Fruit fly (Drosophila melanogaster) whole organism, prepupa: ENCODE measurements around the gene CG34258.

Source experiments
- CG10631 ChIP-seq: fragments of 200-800 bp; sonication (Bioruptor generic); optimal IDR thresholded peaks from 2 replicates; lab custom pipeline; 2016; ENCODE audit warnings: missing biosample characterization, missing genetic modification characterization
- CG10669 ChIP-seq: fragments of 200-800 bp; sonication (Bioruptor generic); optimal IDR thresholded peaks from 3 replicates; lab custom pipeline; 2018; ENCODE audit warnings: missing biosample characterization, mild to moderate bottlenecking, missing genetic modification characterization, moderate library complexity
- CG11294 ChIP-seq: fragments of 200-800 bp; sonication (Bioruptor generic); IDR thresholded peaks from 2 replicates; pipeline ENCODE4 v1.3.6; 2022; ENCODE audit warnings: missing biosample characterization, missing genetic modification characterization
- CG11762 ChIP-seq: fragments of 200-800 bp; sonication (Bioruptor generic); optimal IDR thresholded peaks from 3 replicates; lab custom pipeline; 2016; ENCODE audit warnings: missing biosample characterization, missing genetic modification characterization; ENCODE audit not compliant: insufficient read depth
- CG11902 ChIP-seq: fragments of 200-800 bp; sonication (Bioruptor generic); optimal IDR thresholded peaks from 3 replicates; lab custom pipeline; 2016; ENCODE audit warnings: missing biosample characterization, missing genetic modification characterization
- CG1621 ChIP-seq: fragments of 200-800 bp; sonication (Bioruptor generic); optimal IDR thresholded peaks from 3 replicates; lab custom pipeline; 2018; ENCODE audit warnings: missing biosample characterization, mild to moderate bottlenecking, missing genetic modification characterization
- CG3032 ChIP-seq: fragments of 200-800 bp; optimal IDR thresholded peaks from 2 replicates; lab custom pipeline; 2019; ENCODE audit warnings: missing biosample characterization, mild to moderate bottlenecking, missing genetic modification characterization, moderate library complexity
- CG32006 ChIP-seq: fragments of 200-800 bp; sonication (Bioruptor generic); optimal IDR thresholded peaks from 3 replicates; lab custom pipeline; 2017; ENCODE audit warnings: missing biosample characterization, mild to moderate bottlenecking, missing genetic modification characterization
- CG3919 ChIP-seq: fragments of 200-800 bp; sonication (Bioruptor generic); optimal IDR thresholded peaks from 3 replicates; lab custom pipeline; 2016; ENCODE audit warnings: missing biosample characterization, missing genetic modification characterization
- CG4318 ChIP-seq: fragments of 200-800 bp; sonication (Bioruptor generic); optimal IDR thresholded peaks from 3 replicates; lab custom pipeline; 2017; ENCODE audit warnings: missing biosample characterization, mild to moderate bottlenecking, missing genetic modification characterization
- CG6163 ChIP-seq: fragments of 200-800 bp; sonication (Bioruptor generic); IDR thresholded peaks from 3 replicates; pipeline ENCODE4 v1.3.6; 2022; ENCODE audit warnings: missing biosample characterization, missing genetic modification characterization
- CG6276 ChIP-seq: fragments of 200-800 bp; sonication (Bioruptor generic); optimal IDR thresholded peaks from 2 replicates; lab custom pipeline; 2017; ENCODE audit warnings: missing biosample characterization, mild to moderate bottlenecking, missing genetic modification characterization
- CG7368 ChIP-seq: fragments of 200-800 bp; sonication (Bioruptor generic); optimal IDR thresholded peaks from 3 replicates; lab custom pipeline; 2016; ENCODE audit warnings: missing biosample characterization, missing genetic modification characterization
- CG8319 ChIP-seq: fragments of 200-800 bp; sonication (Bioruptor generic); optimal IDR thresholded peaks from 3 replicates; lab custom pipeline; 2016; ENCODE audit warnings: missing biosample characterization, missing genetic modification characterization
- CG8632 ChIP-seq: fragments of 200-800 bp; sonication (Bioruptor generic); optimal IDR thresholded peaks from 3 replicates; lab custom pipeline; 2016; ENCODE audit warnings: missing biosample characterization, missing genetic modification characterization
- CG9139 ChIP-seq: fragments of 200-800 bp; sonication (Bioruptor generic); optimal IDR thresholded peaks from 3 replicates; lab custom pipeline; 2017; ENCODE audit warnings: missing biosample characterization, mild to moderate bottlenecking, missing genetic modification characterization
- Eip75B ChIP-seq: fragments of 200-800 bp; sonication (Bioruptor generic); optimal IDR thresholded peaks from 3 replicates; lab custom pipeline; 2016; ENCODE audit warnings: missing biosample characterization, missing genetic modification characterization
- Eip93F ChIP-seq: fragments of 200-800 bp; sonication (Bioruptor generic); optimal IDR thresholded peaks from 2 replicates; lab custom pipeline; 2016; ENCODE audit warnings: missing biosample characterization, mild to moderate bottlenecking, missing genetic modification characterization
- Ets21C ChIP-seq: fragments of 200-800 bp; sonication (Bioruptor generic); optimal IDR thresholded peaks from 3 replicates; lab custom pipeline; 2016; ENCODE audit warnings: missing biosample characterization, missing genetic modification characterization
- Ets96B ChIP-seq: fragments of 200-800 bp; optimal IDR thresholded peaks from 2 replicates; lab custom pipeline; 2019; ENCODE audit warnings: missing biosample characterization, mild to moderate bottlenecking, missing genetic modification characterization, moderate library complexity
- Gug ChIP-seq: fragments of 200-800 bp; sonication (Bioruptor generic); IDR thresholded peaks from 2 replicates; pipeline ENCODE4 v1.3.6; 2022; ENCODE audit warnings: missing biosample characterization, missing genetic modification characterization
- Hr38 ChIP-seq: sonication (Bioruptor generic); optimal IDR thresholded peaks from 2 replicates; lab custom pipeline; 2016; ENCODE audit warnings: missing biosample characterization, missing genetic modification characterization
- Hr39 ChIP-seq: fragments of 200-800 bp; sonication (Bioruptor generic); optimal IDR thresholded peaks from 2 replicates; lab custom pipeline; 2016; ENCODE audit warnings: missing biosample characterization, missing genetic modification characterization
- Hr4 ChIP-seq: fragments of 200-800 bp; sonication (Bioruptor generic); optimal IDR thresholded peaks from 3 replicates; lab custom pipeline; 2016; ENCODE audit warnings: missing biosample characterization, missing genetic modification characterization
- Met ChIP-seq: fragments of 200-800 bp; sonication (Bioruptor generic); optimal IDR thresholded peaks from 3 replicates; lab custom pipeline; 2016; ENCODE audit warnings: missing biosample characterization, missing genetic modification characterization
- OdsH ChIP-seq: fragments of 200-800 bp; sonication (Bioruptor generic); optimal IDR thresholded peaks from 3 replicates; lab custom pipeline; 2016; ENCODE audit warnings: missing biosample characterization, missing genetic modification characterization
- Smox ChIP-seq: fragments of 200-800 bp; sonication (Bioruptor generic); optimal IDR thresholded peaks from 3 replicates; lab custom pipeline; 2016; ENCODE audit warnings: missing biosample characterization, missing genetic modification characterization
- Sox102F ChIP-seq: fragments of 200-800 bp; sonication (Bioruptor generic); optimal IDR thresholded peaks from 2 replicates; lab custom pipeline; 2016; ENCODE audit warnings: missing biosample characterization, mild to moderate bottlenecking, missing genetic modification characterization
- Sox14 ChIP-seq: fragments of 200-800 bp; sonication (Bioruptor generic); optimal IDR thresholded peaks from 3 replicates; lab custom pipeline; 2016; ENCODE audit warnings: missing biosample characterization, missing genetic modification characterization
- achi ChIP-seq: fragments of 200-800 bp; sonication (Bioruptor generic); optimal IDR thresholded peaks from 3 replicates; lab custom pipeline; 2016; ENCODE audit warnings: missing biosample characterization, missing genetic modification characterization
- cyc ChIP-seq: fragments of 200-800 bp; sonication (Bioruptor generic); optimal IDR thresholded peaks from 3 replicates; lab custom pipeline; 2016; ENCODE audit warnings: missing biosample characterization, missing genetic modification characterization
- dsx ChIP-seq: fragments of 200-800 bp; optimal IDR thresholded peaks from 3 replicates; lab custom pipeline; 2019; ENCODE audit warnings: missing biosample characterization, mild to moderate bottlenecking, missing genetic modification characterization, moderate library complexity; ENCODE audit not compliant: poor library complexity, severe bottlenecking
- esn ChIP-seq: fragments of 200-800 bp; sonication (Bioruptor generic); optimal IDR thresholded peaks from 2 replicates; lab custom pipeline; 2016; ENCODE audit warnings: missing biosample characterization, mild to moderate bottlenecking, missing genetic modification characterization, moderate library complexity
- fd85E ChIP-seq: fragments of 200-800 bp; sonication (Bioruptor generic); optimal IDR thresholded peaks from 3 replicates; lab custom pipeline; 2016; ENCODE audit warnings: missing biosample characterization, missing genetic modification characterization
- fkh ChIP-seq: fragments of 200-800 bp; sonication (Bioruptor generic); optimal IDR thresholded peaks from 3 replicates; lab custom pipeline; 2017; ENCODE audit warnings: missing biosample characterization, mild to moderate bottlenecking, missing genetic modification characterization, moderate library complexity
- lz ChIP-seq: fragments of 200-800 bp; sonication (Bioruptor generic); optimal IDR thresholded peaks from 3 replicates; lab custom pipeline; 2016; ENCODE audit warnings: missing biosample characterization, missing genetic modification characterization
- net ChIP-seq: fragments of 200-800 bp; sonication (Bioruptor generic); optimal IDR thresholded peaks from 3 replicates; lab custom pipeline; 2016; ENCODE audit warnings: missing biosample characterization, missing genetic modification characterization
- pdm3 ChIP-seq: fragments of 200-800 bp; sonication (Bioruptor generic); optimal IDR thresholded peaks from 3 replicates; lab custom pipeline; 2016; ENCODE audit warnings: missing biosample characterization, missing genetic modification characterization
- salr ChIP-seq, 2 experiments: fragments of 200-800 bp; sonication (Bioruptor generic); optimal IDR thresholded peaks; 3 replicates each; lab custom pipeline; 2016 to 2018; ENCODE audit warnings: missing biosample characterization in 2 of 2, missing genetic modification characterization in 2 of 2, mild to moderate bottlenecking in 1 of 2
- spab ChIP-seq: fragments of 200-800 bp; sonication (Bioruptor generic); optimal IDR thresholded peaks from 2 replicates; lab custom pipeline; 2017; ENCODE audit warnings: missing biosample characterization, mild to moderate bottlenecking, missing genetic modification characterization, missing genetic modification reagents
- ss ChIP-seq, 2 experiments: fragments of 200-800 bp; sonication (Bioruptor generic); optimal IDR thresholded peaks; 2 replicates in 1 of 2; 3 replicates in 1 of 2; lab custom pipeline; 2017 to 2018; ENCODE audit warnings: mild to moderate bottlenecking in 2 of 2, missing biosample characterization in 2 of 2, missing genetic modification characterization in 2 of 2, moderate library complexity in 1 of 2
- svp ChIP-seq: fragments of 200-800 bp; sonication (Bioruptor generic); peaks from one replicate; lab custom pipeline; 2016; ENCODE audit warnings: missing biosample characterization, missing genetic modification characterization
- vri ChIP-seq: fragments of 200-800 bp; sonication (Bioruptor generic); optimal IDR thresholded peaks from 3 replicates; lab custom pipeline; 2016; ENCODE audit warnings: missing biosample characterization, mild to moderate bottlenecking, missing genetic modification characterization

CG34258 gene

DNA sequence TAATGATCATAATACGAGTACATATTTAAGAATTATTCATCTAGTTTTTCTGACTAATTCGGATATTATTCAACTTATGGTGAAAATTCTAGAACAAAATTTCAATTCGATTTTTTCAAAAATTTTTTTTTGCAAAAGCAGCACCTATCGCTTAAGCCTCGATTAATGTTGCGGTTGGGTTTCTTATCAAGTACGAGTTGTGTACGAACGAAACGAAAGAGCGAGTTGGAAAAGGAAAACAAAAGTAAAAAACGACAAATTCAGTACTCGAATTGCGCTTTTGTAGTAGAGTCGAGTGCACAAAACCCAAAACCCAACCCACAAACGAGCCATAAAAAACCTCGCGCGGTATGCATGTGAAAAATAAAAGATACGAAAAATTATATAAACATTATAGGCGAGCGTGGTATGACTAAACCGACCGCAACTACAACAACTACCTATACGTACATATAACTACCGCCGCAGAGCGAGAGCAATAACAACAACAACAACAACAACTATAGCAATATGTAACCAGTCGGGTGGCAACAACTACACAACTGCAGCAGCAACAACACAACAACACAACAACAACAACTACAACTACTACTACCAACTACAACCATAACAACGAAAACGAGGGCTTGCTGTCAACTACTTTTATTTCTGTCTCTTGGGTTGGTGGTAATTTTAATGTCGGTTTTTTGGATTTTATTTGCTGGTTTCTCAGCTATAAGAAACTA is 47.2 kb downstream of the CG34258 start (continued):
- TF ChIP-seq cyc (no peak), Met (GFP tag; lab: Kevin White, UChicago) (no peak), vri (GFP tag; lab: Kevin White, UChicago) (no peak)

DNA sequence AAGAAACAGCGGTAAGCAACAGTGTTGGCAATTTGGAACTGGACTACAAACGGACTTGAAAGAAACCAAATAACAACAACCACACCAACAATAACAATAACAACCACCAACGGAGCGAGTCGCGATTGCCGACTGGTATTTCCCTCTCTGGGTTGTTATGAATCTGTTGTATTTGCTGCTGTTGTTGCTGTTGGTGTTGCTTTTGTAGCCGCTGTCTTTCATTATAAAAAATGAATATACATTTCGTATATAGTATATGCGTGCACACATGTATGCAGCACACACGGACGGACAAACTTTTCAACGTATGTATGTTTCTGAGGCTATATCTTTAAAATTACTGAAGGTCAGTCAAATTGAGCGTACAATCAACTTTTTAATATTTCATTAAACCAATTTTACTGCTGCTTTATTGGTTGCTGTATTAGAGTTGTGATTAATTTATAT is 48.3 kb downstream of the CG34258 start:
- TF ChIP-seq vri (GFP tag; lab: Kevin White, UChicago) (peak; percentile 47), CG9139 (no peak)

DNA sequence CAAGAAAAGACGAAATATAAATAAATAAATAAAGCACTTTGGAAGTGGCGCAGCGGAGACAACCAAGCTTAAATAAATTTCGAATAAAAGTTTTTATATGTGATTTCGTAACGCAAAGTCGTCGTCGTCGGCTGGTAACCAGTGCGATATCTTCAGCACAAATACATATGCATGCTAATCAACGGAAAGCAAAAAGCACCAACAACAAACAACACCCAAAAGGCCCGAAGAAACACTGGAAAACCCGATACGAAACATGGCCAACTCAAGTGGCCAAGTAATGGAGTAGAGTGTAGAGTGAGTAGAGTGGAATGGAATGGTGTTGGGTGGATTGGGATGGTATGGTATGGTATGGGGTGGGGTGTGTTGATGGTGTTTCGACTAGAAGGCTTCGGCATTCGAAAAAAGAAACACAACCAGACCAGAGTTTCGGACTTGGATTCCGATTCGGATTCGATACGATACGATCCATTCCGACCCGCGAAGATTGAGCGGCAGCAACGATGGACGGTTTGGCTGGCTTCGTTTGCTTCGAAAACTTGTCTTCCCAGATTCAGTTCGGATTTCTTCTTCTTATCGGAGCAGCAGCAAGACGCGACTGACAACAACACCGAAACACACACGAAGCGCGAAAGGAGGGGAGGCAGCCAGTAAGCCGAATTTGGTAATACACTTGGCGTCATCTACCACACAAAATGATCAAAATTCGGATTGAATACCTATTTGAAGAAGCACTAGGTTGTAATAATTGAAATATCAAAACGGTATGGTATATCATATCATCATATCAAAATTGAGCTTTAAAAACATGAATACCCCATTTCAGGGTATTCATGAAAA is 49.0 kb downstream of the CG34258 start:
- TF ChIP-seq pdm3 (peak; percentile 99), CG6276 (GFP tag; lab: Kevin White, UChicago) (peak; percentile 96), OdsH (GFP tag; lab: Kevin White, UChicago) (peak; percentile 99), lz (GFP tag; lab: Kevin White, UChicago) (peak; percentile 99), dsx (GFP tag; lab: Kevin White, UChicago) (peak; percentile 99), vri (GFP tag; lab: Kevin White, UChicago) (peak; percentile 98), Eip93F (GFP tag; lab: Kevin White, UChicago) (peak; percentile 98), CG3919 (GFP tag; lab: Kevin White, UChicago) (peak; percentile 99), fkh (GFP tag; lab: Kevin White, UChicago) (peak; percentile 51), CG1621 (peak; percentile 98), Sox102F (GFP tag; lab: Kevin White, UChicago) (peak; percentile 99), CG8319 (peak; percentile 98), CG10669 (GFP tag; lab: Kevin White, UChicago) (peak; percentile 97), CG9139 (peak; percentile 89), esn (GFP tag; lab: Kevin White, UChicago) (peak; percentile 99), achi (GFP tag; lab: Kevin White, UChicago) (peak; percentile 98), CG6163 (GFP tag; lab: Robert Waterston, UW) (peak; percentile 98), Ets96B (tag; lab: Kevin White, UChicago) (peak; percentile 98), CG8632 (GFP tag; lab: Kevin White, UChicago) (peak; percentile 98), Hr39 (GFP tag; lab: Kevin White, UChicago) (peak; percentile 99), Hr4 (GFP tag; lab: Kevin White, UChicago) (peak; percentile 98), CG10631 (GFP tag; lab: Kevin White, UChicago) (peak; percentile 98), CG3032 (tag; lab: Kevin White, UChicago) (peak; percentile 97), Ets21C (GFP tag; lab: Kevin White, UChicago) (peak; percentile 98), svp (GFP tag; lab: Kevin White, UChicago) (peak; percentile 100), Sox14 (GFP tag; lab: Kevin White, UChicago) (peak; percentile 99), CG11902 (GFP tag; lab: Kevin White, UChicago) (peak; percentile 95), Eip75B (peak; percentile 97), Smox (GFP tag; lab: Kevin White, UChicago) (peak; percentile 98), CG4318 (GFP tag; lab: Kevin White, UChicago) (peak; percentile 94), spab (GFP tag; lab: Kevin White, UChicago) (peak; percentile 95), CG7368 (GFP tag; lab: Kevin White, UChicago) (peak; percentile 96), Hr38 (GFP tag; lab: Kevin White, UChicago) (peak; percentile 68), ss (GFP tag; optimal IDR thresholded peaks at IDR 0.05; lab: Kevin White, UChicago) (peak; percentile 97 to 98), fd85E (peak; percentile 92), Gug (GFP tag; lab: Robert Waterston, UW) (peak; percentile 93), CG11294 (GFP tag; lab: Robert Waterston, UW) (peak; percentile 93), cyc (peak; percentile 99), CG32006 (peak; percentile 98), Met (GFP tag; lab: Kevin White, UChicago) (peak; percentile 99), CG11762 (GFP tag; lab: Kevin White, UChicago) (peak; percentile 91), salr (GFP tag; optimal IDR thresholded peaks at IDR 0.05; lab: Kevin White, UChicago) (peak; percentile 96 to 97), net (GFP tag; lab: Kevin White, UChicago) (peak; percentile 98)
